Worm (Caenorhabditis elegans) whole organism, L1 larva: ENCODE measurements around the gene rep-1.

Source experiments
- C04F5.9 ChIP-seq: sonication (generic microtip); optimal IDR thresholded peaks from 2 replicates; lab custom pipeline; 2016; ENCODE audit warnings: missing genetic modification characterization, missing compliant biosample characterization
- C16A3.4 ChIP-seq: fragments of 150-350 bp; optimal IDR thresholded peaks from 2 replicates; lab custom pipeline; 2014; ENCODE audit warnings: missing biosample characterization, missing genetic modification characterization
- C34B4.2 ChIP-seq: sonication (generic microtip); optimal IDR thresholded peaks from 2 replicates; lab custom pipeline; 2017; ENCODE audit warnings: mild to moderate bottlenecking, missing genetic modification characterization, missing compliant biosample characterization
- F16B12.6 ChIP-seq: fragments of 150-350 bp; optimal IDR thresholded peaks from 2 replicates; lab custom pipeline; 2014; ENCODE audit warnings: missing biosample characterization, missing genetic modification characterization
- aha-1 ChIP-seq: fragments of 150-350 bp; optimal IDR thresholded peaks from 2 replicates; lab custom pipeline; 2014; ENCODE audit warnings: missing biosample characterization, missing genetic modification characterization
- alr-1 ChIP-seq: fragments of 200-800 bp; sonication (Bioruptor generic); optimal IDR thresholded peaks from 2 replicates; lab custom pipeline; 2018; ENCODE audit warnings: borderline replicate concordance, mild to moderate bottlenecking, missing genetic modification characterization, missing compliant biosample characterization
- aly-2 ChIP-seq: fragments of 150-350 bp; optimal IDR thresholded peaks from 2 replicates; lab custom pipeline; 2014; ENCODE audit warnings: missing biosample characterization, missing genetic modification characterization
- ama-1 ChIP-seq: fragments of 150-350 bp; optimal IDR thresholded peaks from 2 replicates; lab custom pipeline; 2014
- ceh-82 ChIP-seq, 3 experiments: fragments of 150-350 bp in 1 of 3; sonication (generic microtip) in 2 of 3; optimal IDR thresholded peaks; 2 replicates each; lab custom pipeline; 2014 to 2017; ENCODE audit warnings: missing biosample characterization in 3 of 3, missing genetic modification characterization in 3 of 3
- ceh-88 ChIP-seq: fragments of 200-800 bp; sonication (Bioruptor generic); IDR thresholded peaks from 2 replicates; pipeline ENCODE4 v1.3.6; 2022; ENCODE audit warnings: missing genetic modification characterization, missing compliant biosample characterization
- ces-1 ChIP-seq: fragments of 150-350 bp; optimal IDR thresholded peaks from 2 replicates; lab custom pipeline; 2014; ENCODE audit warnings: missing biosample characterization, missing genetic modification reagents, missing genetic modification characterization
- dpl-1 ChIP-seq, 3 experiments: fragments of 150-350 bp in 2 of 3; sonication (generic microtip) in 1 of 3; optimal IDR thresholded peaks; 2 replicates each; lab custom pipeline; 2014 to 2017; ENCODE audit warnings: missing biosample characterization in 3 of 3, missing genetic modification characterization in 3 of 3, missing genetic modification reagents in 3 of 3
- efl-1 ChIP-seq, 4 experiments: fragments of 150-350 bp; optimal IDR thresholded peaks in 3 of 4; peaks in 1 of 4; 1 replicate in 1 of 4; 2 replicates in 3 of 4; lab custom pipeline; 2014; ENCODE audit warnings: missing biosample characterization in 2 of 4, missing genetic modification characterization in 2 of 4, missing genetic modification reagents in 2 of 4
- efl-3 ChIP-seq: fragments of 200-800 bp; sonication (Bioruptor generic); optimal IDR thresholded peaks from 2 replicates; lab custom pipeline; 2018; ENCODE audit warnings: mild to moderate bottlenecking, missing genetic modification characterization, missing compliant biosample characterization
- egl-13 ChIP-seq: sonication (generic microtip); optimal IDR thresholded peaks from 2 replicates; lab custom pipeline; 2016; ENCODE audit warnings: missing genotype, missing genetic modification reagents, missing genetic modification characterization, missing compliant biosample characterization
- egl-27 ChIP-seq, 2 experiments: fragments of 150-350 bp in 1 of 2; sonication (generic microtip); optimal IDR thresholded peaks; 3 replicates each; lab custom pipeline; 2017 to 2018; ENCODE audit warnings: missing biosample characterization in 2 of 2, missing genetic modification characterization in 2 of 2, missing genetic modification reagents in 2 of 2
- elt-2 ChIP-seq: sonication (generic microtip); optimal IDR thresholded peaks from 2 replicates; lab custom pipeline; 2016; ENCODE audit warnings: missing genetic modification characterization, mild to moderate bottlenecking, inconsistent platforms, missing compliant biosample characterization, missing genetic modification reagents
- elt-3 ChIP-seq, 6 experiments: fragments of 150-350 bp in 1 of 6; sonication (generic microtip); optimal IDR thresholded peaks; 2 replicates each; lab custom pipeline; 2017 to 2018; ENCODE audit warnings: missing biosample characterization in 6 of 6, missing genetic modification characterization in 6 of 6, inconsistent platforms in 1 of 6
- fos-1 ChIP-seq: fragments of 150-350 bp; optimal IDR thresholded peaks from 2 replicates; lab custom pipeline; 2014; ENCODE audit warnings: missing biosample characterization, missing genetic modification characterization
- grh-1 ChIP-seq: fragments of 200-800 bp; sonication (Bioruptor generic); IDR thresholded peaks from 2 replicates; pipeline ENCODE4 v1.3.6; 2022; ENCODE audit warnings: missing genetic modification reagents, missing genetic modification characterization, missing compliant biosample characterization
- hlh-4 ChIP-seq: sonication (generic microtip); optimal IDR thresholded peaks from 2 replicates; lab custom pipeline; 2016; ENCODE audit warnings: mild to moderate bottlenecking, missing genetic modification characterization, missing compliant biosample characterization
- hpl-2 ChIP-seq: fragments of 150-350 bp; optimal IDR thresholded peaks from 2 replicates; lab custom pipeline; 2014; ENCODE audit warnings: missing biosample characterization, missing genetic modification reagents, missing genetic modification characterization
- jun-1 ChIP-seq: fragments of 150-350 bp; optimal IDR thresholded peaks from 2 replicates; lab custom pipeline; 2014; ENCODE audit warnings: missing biosample characterization, missing genetic modification reagents, missing genetic modification characterization
- lin-14 ChIP-seq: fragments of 200-800 bp; sonication (Bioruptor generic); optimal IDR thresholded peaks from 2 replicates; lab custom pipeline; 2018; ENCODE audit warnings: mild to moderate bottlenecking, missing genetic modification characterization, moderate library complexity, missing compliant biosample characterization
- lin-15B ChIP-seq: fragments of 150-350 bp; sonication (generic microtip); optimal IDR thresholded peaks from 3 replicates; lab custom pipeline; 2014; ENCODE audit warnings: missing biosample characterization, missing genetic modification characterization
- lsy-2 ChIP-seq, 2 experiments: fragments of 150-350 bp; optimal IDR thresholded peaks; 2 replicates each; lab custom pipeline; 2014; ENCODE audit warnings: missing biosample characterization in 2 of 2, missing genetic modification characterization in 2 of 2
- mab-9 ChIP-seq: fragments of 200-800 bp; sonication (Bioruptor generic); IDR thresholded peaks from 2 replicates; pipeline ENCODE4 v1.3.6; 2022; ENCODE audit warnings: missing genetic modification reagents, missing genetic modification characterization, missing compliant biosample characterization
- nhr-11 ChIP-seq: fragments of 150-350 bp; optimal IDR thresholded peaks from 2 replicates; lab custom pipeline; 2014; ENCODE audit warnings: missing biosample characterization, missing genetic modification characterization
- nhr-19 ChIP-seq: fragments of 200-800 bp; sonication (Bioruptor generic); conservative IDR thresholded peaks from 2 replicates; pipeline ENCODE4 v1.3.6; 2022; ENCODE audit warnings: missing genetic modification characterization, missing compliant biosample characterization
- nhr-237 ChIP-seq: fragments of 150-350 bp; optimal IDR thresholded peaks from 2 replicates; lab custom pipeline; 2014; ENCODE audit warnings: missing biosample characterization, missing genetic modification characterization
- nhr-28 ChIP-seq: fragments of 150-350 bp; optimal IDR thresholded peaks from 2 replicates; lab custom pipeline; 2014; ENCODE audit warnings: missing biosample characterization, missing genetic modification characterization
- nhr-76 ChIP-seq: sonication (generic microtip); optimal IDR thresholded peaks from 2 replicates; lab custom pipeline; 2017; ENCODE audit warnings: missing biosample characterization, missing genetic modification characterization
- nhr-77 ChIP-seq: fragments of 150-350 bp; optimal IDR thresholded peaks from 2 replicates; lab custom pipeline; 2014; ENCODE audit warnings: missing biosample characterization, missing genetic modification characterization
- nhr-84 ChIP-seq: sonication (generic microtip); optimal IDR thresholded peaks from 2 replicates; lab custom pipeline; 2017; ENCODE audit warnings: missing biosample characterization, missing genetic modification characterization
- nhr-85 ChIP-seq: sonication (generic microtip); peaks from one replicate; lab custom pipeline; 2016; ENCODE audit warnings: missing genetic modification characterization, inconsistent platforms, missing compliant biosample characterization
- nhr-90 ChIP-seq: sonication (generic microtip); optimal IDR thresholded peaks from 2 replicates; lab custom pipeline; 2016; ENCODE audit warnings: mild to moderate bottlenecking, missing genetic modification characterization, missing compliant biosample characterization; ENCODE audit not compliant: poor library complexity
- pax-3 ChIP-seq: fragments of 200-800 bp; sonication (Bioruptor generic); optimal IDR thresholded peaks from 2 replicates; lab custom pipeline; 2018; ENCODE audit warnings: mild to moderate bottlenecking, missing genetic modification characterization, moderate library complexity, missing compliant biosample characterization
- pqm-1 ChIP-seq: sonication (generic microtip); optimal IDR thresholded peaks from 3 replicates; lab custom pipeline; 2017; ENCODE audit warnings: missing biosample characterization, missing genetic modification characterization
- skn-1 ChIP-seq: fragments of 150-350 bp; optimal IDR thresholded peaks from 2 replicates; lab custom pipeline; 2014; ENCODE audit warnings: missing biosample characterization, missing genetic modification characterization
- snpc-4 ChIP-seq: fragments of 150-350 bp; optimal IDR thresholded peaks from 2 replicates; lab custom pipeline; 2014; ENCODE audit warnings: missing biosample characterization, missing genetic modification characterization
- snu-23 ChIP-seq: sonication (generic microtip); optimal IDR thresholded peaks from 2 replicates; lab custom pipeline; 2016; ENCODE audit warnings: missing genetic modification characterization, missing compliant biosample characterization
- sup-37 ChIP-seq: fragments of 200-800 bp; sonication (Bioruptor generic); optimal IDR thresholded peaks from 2 replicates; lab custom pipeline; 2018; ENCODE audit warnings: mild to moderate bottlenecking, missing genetic modification characterization, missing compliant biosample characterization
- swsn-7 ChIP-seq: sonication (generic microtip); optimal IDR thresholded peaks from 2 replicates; lab custom pipeline; 2016; ENCODE audit warnings: missing genetic modification characterization, missing compliant biosample characterization
- tbx-2 ChIP-seq: sonication (generic microtip); optimal IDR thresholded peaks from 2 replicates; lab custom pipeline; 2016; ENCODE audit warnings: missing genetic modification characterization, missing compliant biosample characterization
- tlp-1 ChIP-seq: fragments of 150-350 bp; optimal IDR thresholded peaks from 2 replicates; lab custom pipeline; 2014; ENCODE audit warnings: missing biosample characterization, missing genetic modification characterization
- unc-130 ChIP-seq: fragments of 150-350 bp; optimal IDR thresholded peaks from 2 replicates; lab custom pipeline; 2017; ENCODE audit warnings: missing biosample characterization, missing genetic modification characterization, inconsistent platforms
- unc-86 ChIP-seq: sonication (generic microtip); optimal IDR thresholded peaks from 2 replicates; lab custom pipeline; 2016; ENCODE audit warnings: missing genetic modification characterization, missing compliant biosample characterization
- vab-15 ChIP-seq: sonication (generic microtip); optimal IDR thresholded peaks from 2 replicates; lab custom pipeline; 2017; ENCODE audit warnings: missing genotype, mild to moderate bottlenecking, missing genetic modification characterization, missing compliant biosample characterization
- xbp-1 ChIP-seq: sonication (generic microtip); optimal IDR thresholded peaks from 2 replicates; lab custom pipeline; 2016; ENCODE audit warnings: missing genetic modification characterization, missing compliant biosample characterization
- zag-1 ChIP-seq: fragments of 150-350 bp; optimal IDR thresholded peaks from 2 replicates; lab custom pipeline; 2014; ENCODE audit warnings: missing biosample characterization, missing genetic modification characterization
- zip-4 ChIP-seq: fragments of 200-800 bp; sonication (Bioruptor generic); optimal IDR thresholded peaks from 2 replicates; lab custom pipeline; 2018; ENCODE audit warnings: mild to moderate bottlenecking, missing genetic modification characterization, moderate library complexity, missing compliant biosample characterization
- ztf-4 ChIP-seq: fragments of 150-350 bp; optimal IDR thresholded peaks from 2 replicates; lab custom pipeline; 2014; ENCODE audit warnings: missing biosample characterization, missing genetic modification characterization

Gene rep-1

DNA sequence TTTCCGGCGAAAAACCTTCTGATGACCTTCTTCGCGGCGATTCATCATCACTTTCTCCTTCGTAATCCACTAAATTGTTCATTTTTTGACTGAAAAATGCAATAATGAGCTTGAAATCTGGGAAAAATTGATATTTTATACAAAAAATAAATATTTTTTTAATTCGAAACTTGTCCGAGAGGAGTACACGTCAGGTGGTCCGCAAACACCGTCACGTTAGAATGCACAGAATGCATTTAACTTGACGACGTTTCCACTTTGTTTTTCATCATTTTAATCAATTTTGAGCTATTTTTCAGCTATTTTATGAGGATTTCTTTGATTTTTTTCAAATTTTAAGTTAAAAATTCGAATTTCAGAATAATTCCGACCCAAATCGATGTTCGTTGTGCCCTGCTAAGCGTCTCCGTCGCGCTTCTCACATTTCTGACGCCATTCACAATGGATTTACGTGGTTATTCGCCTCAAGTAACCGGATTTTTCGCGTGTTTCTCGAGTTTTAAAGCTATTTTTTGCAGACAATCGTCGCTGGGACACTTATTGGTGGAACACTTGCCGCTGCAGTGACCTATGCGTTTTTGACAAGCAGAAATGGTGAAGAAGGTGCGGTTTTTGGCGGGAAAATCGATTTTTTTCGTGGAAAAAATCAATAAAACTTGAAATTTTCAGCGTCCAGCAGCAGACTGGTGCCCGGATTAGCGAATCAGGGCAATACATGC, 11.5 kb upstream of the rep-1 start, which contains the start of the genes eelo-1 and Y67D2.2 (continued):
- TF ChIP-seq nhr-19 (GFP tag; lab: Robert Waterston, UW) (peak; percentile 73), tlp-1 (tag; lab: Kevin White, UChicago) (no peak), swsn-7 (tag; lab: Kevin White, UChicago) (peak; percentile 79), nhr-85 (peak; percentile 59), nhr-76 (tag; lab: Kevin White, UChicago) (no peak), lin-14 (GFP tag; lab: Kevin White, UChicago) (peak; percentile 54), nhr-237 (tag; lab: Kevin White, UChicago) (no peak), snpc-4 (tag; lab: Kevin White, UChicago) (peak; percentile 35), dpl-1 (GFP tag; optimal IDR thresholded peaks at IDR 0.05; lab: Kevin White, UChicago) (peak; percentile 60 to 77 (median 73)), C34B4.2 (tag; lab: Kevin White, UChicago) (no peak), nhr-28 (tag; lab: Kevin White, UChicago) (no peak), unc-86 (tag; lab: Kevin White, UChicago) (peak; percentile 74), jun-1 (no peak), nhr-11 (tag; lab: Kevin White, UChicago) (no peak), mab-9 (0 out of 2 replicates have a peak, but pooled peaks have one; percentile 12), hlh-4 (tag; lab: Kevin White, UChicago) (no peak), unc-130 (tag; lab: Kevin White, UChicago) (peak; percentile 72), tbx-2 (tag; lab: Kevin White, UChicago) (peak; percentile 74), aha-1 (tag; lab: Kevin White, UChicago) (no peak), efl-3 (GFP tag; lab: Kevin White, UChicago) (no peak), ces-1 (GFP tag; lab: Kevin White, UChicago) (no peak), egl-27 (tag; optimal IDR thresholded peaks at IDR 0.05; lab: Kevin White, UChicago) (no peak), elt-2 (tag; lab: Kevin White, UChicago) (no peak), ztf-4 (tag; lab: Kevin White, UChicago) (no peak), pqm-1 (tag; lab: Kevin White, UChicago) (no peak), hpl-2 (GFP tag; lab: Kevin White, UChicago) (no peak), efl-1 (optimal IDR thresholded peaks at IDR 0.05; lab: Kevin White, UChicago) (peak; percentile 55 to 80), efl-1 (GFP tag; optimal IDR thresholded peaks at IDR 0.05 in 1 of 2; lab: Kevin White, UChicago) (peak; percentile 74 to 97), fos-1 (tag; lab: Kevin White, UChicago) (no peak), nhr-77 (tag; lab: Kevin White, UChicago) (no peak), alr-1 (no peak), ceh-82 (tag; optimal IDR thresholded peaks at IDR 0.05; lab: Kevin White, UChicago) (peak; percentile 52 to 82 (median 63)), egl-13 (tag; lab: Kevin White, UChicago) (peak; percentile 51), nhr-90 (tag; lab: Kevin White, UChicago) (peak; percentile 80), grh-1 (GFP tag; lab: Robert Waterston, UW) (no peak), nhr-84 (tag; lab: Kevin White, UChicago) (no peak), zip-4 (GFP tag; lab: Kevin White, UChicago) (peak; percentile 24), lsy-2 (tag; optimal IDR thresholded peaks at IDR 0.05; lab: Kevin White, UChicago) (peak; percentile 80 to 90), skn-1 (tag; lab: Kevin White, UChicago) (peak; percentile 24), snu-23 (GFP tag; lab: Kevin White, UChicago) (peak; percentile 80), xbp-1 (tag; lab: Kevin White, UChicago) (peak; percentile 81), ceh-88 (GFP tag; lab: Robert Waterston, UW) (no peak), vab-15 (no peak), aly-2 (tag; lab: Kevin White, UChicago) (no peak), lin-15B (tag; lab: Kevin White, UChicago) (peak; percentile 50), sup-37 (peak; percentile 38), ama-1 (lab: Kevin White, UChicago) (no peak), C04F5.9 (tag; lab: Kevin White, UChicago) (peak; percentile 49), pax-3 (tag; lab: Kevin White, UChicago) (no peak), elt-3 (tag; optimal IDR thresholded peaks at IDR 0.05; lab: Kevin White, UChicago) (peak in 2 of 6 experiments; percentile 11 to 35), F16B12.6 (peak; percentile 98), zag-1 (tag; lab: Kevin White, UChicago) (no peak), C16A3.4 (tag; lab: Kevin White, UChicago) (peak; percentile 16)
